Fruit fly (Drosophila melanogaster): ENCODE measurements around the gene ndl.

Gene ndl

dm6 chr3L:6608884-6609552 lies 5.9 kb upstream of the ndl start, which contains the start of gene axed (continued):
- TF ChIP-seq bcd (GFP tag; optimal IDR thresholded peaks at IDR 0.05) = peak; percentile 35
- peak; percentile 11 for TF ChIP-seq CG9437 (GFP tag; optimal IDR thresholded peaks at IDR 0.05)
- TF ChIP-seq sd (tag; optimal IDR thresholded peaks at IDR 0.05) = peak; percentile 84
- no peak for TF ChIP-seq fd102C (GFP tag; optimal IDR thresholded peaks at IDR 0.05)
- TF ChIP-seq Atf-2 (GFP tag; optimal IDR thresholded peaks at IDR 0.05) = no peak
- no peak for TF ChIP-seq gt (GFP tag; IDR thresholded peaks at IDR 0.05)
- peak; percentile 54; the same call in 1 of the 2 replicates for TF ChIP-seq CG14441 (GFP tag; IDR thresholded peaks at IDR 0.05)
- TF ChIP-seq CG10209 (GFP tag; optimal IDR thresholded peaks at IDR 0.05) = peak; percentile 3
- no peak for TF ChIP-seq zfh2 (GFP tag; optimal IDR thresholded peaks at IDR 0.05)
- TF ChIP-seq Neu2 (GFP tag; optimal IDR thresholded peaks at IDR 0.05; ENCODE audit: borderline replicate concordance) = no peak
- TF ChIP-seq lbe (GFP tag; optimal IDR thresholded peaks at IDR 0.05) = no peak
- no peak for TF ChIP-seq CG33213 (GFP tag; optimal IDR thresholded peaks at IDR 0.05)
- TF ChIP-seq CG11504 (tag; optimal IDR thresholded peaks at IDR 0.05) = peak; percentile 47
- TF ChIP-seq Deaf1 (tag; optimal IDR thresholded peaks at IDR 0.05) = peak; percentile 46
- TF ChIP-seq wdn (GFP tag; IDR thresholded peaks at IDR 0.05) = 0 out of 2 replicates have a peak, but pooled peaks have one; percentile 11
- TF ChIP-seq CG30403 (GFP tag; optimal IDR thresholded peaks at IDR 0.05) = peak; percentile 24
- TF ChIP-seq dysf (GFP tag; IDR thresholded peaks at IDR 0.05) = peak; percentile 37; the same call in 1 of the 3 replicates
- TF ChIP-seq CG11560 (tag; IDR thresholded peaks at IDR 0.05) = 0 out of 3 replicates have a peak, but pooled peaks have one; percentile 42
- TF ChIP-seq jumu (GFP tag; optimal IDR thresholded peaks at IDR 0.05) = no peak
- TF ChIP-seq Poxn (GFP tag; IDR thresholded peaks at IDR 0.05) = 0 out of 2 replicates have a peak, but pooled peaks have one; percentile 5
- peak; percentile 11 for TF ChIP-seq Oli (tag; optimal IDR thresholded peaks at IDR 0.05)
- 0 out of 2 replicates have a peak, but pooled peaks have one; percentile 17 for TF ChIP-seq stc (GFP tag; IDR thresholded peaks at IDR 0.05)
- TF ChIP-seq CG13424 (tag; optimal IDR thresholded peaks at IDR 0.05) = peak; percentile 2
- peak in 1 of 2 experiments; percentile 48 for TF ChIP-seq Hr51 (GFP tag; optimal IDR thresholded peaks at IDR 0.05)
- no peak for TF ChIP-seq CG11398 (GFP tag; optimal IDR thresholded peaks at IDR 0.05)
- TF ChIP-seq Doc3 (GFP tag; IDR thresholded peaks at IDR 0.05; ENCODE audit: partially characterized antibody) = no peak
- TF ChIP-seq slbo (GFP tag; IDR thresholded peaks at IDR 0.05) = peak; percentile 61
- 0 out of 2 replicates have a peak, but pooled peaks have one; percentile 14 for TF ChIP-seq vvl (GFP tag; IDR thresholded peaks at IDR 0.05)
- TF ChIP-seq her (GFP tag; optimal IDR thresholded peaks at IDR 0.05) = no peak
- TF ChIP-seq CG32772 (GFP tag; IDR thresholded peaks at IDR 0.05) = peak; percentile 28; the same call in 1 of the 2 replicates
- no peak for TF ChIP-seq sima (GFP tag; optimal IDR thresholded peaks at IDR 0.05)
- TF ChIP-seq HLH3B (GFP tag; IDR thresholded peaks at IDR 0.05) = no peak
- TF ChIP-seq al (GFP tag; IDR thresholded peaks at IDR 0.05) = peak; percentile 17; the same call in 1 of the 2 replicates
- no peak for TF ChIP-seq disco-r (GFP tag; optimal IDR thresholded peaks at IDR 0.05)
- TF ChIP-seq Taf1 (GFP tag; IDR thresholded peaks at IDR 0.05) = no peak
- no peak for TF ChIP-seq corto (GFP tag; optimal IDR thresholded peaks at IDR 0.05)
- no peak for TF ChIP-seq gro (GFP tag; optimal IDR thresholded peaks at IDR 0.05)
- peak; percentile 48 for TF ChIP-seq caup (GFP tag; optimal IDR thresholded peaks at IDR 0.05; ENCODE audit: severe bottlenecking)
- TF ChIP-seq CG5180 (GFP tag; optimal IDR thresholded peaks at IDR 0.05) = peak; percentile 54
- TF ChIP-seq CG17359 (tag; optimal IDR thresholded peaks at IDR 0.05) = peak; percentile 22
- TF ChIP-seq otp (GFP tag; IDR thresholded peaks at IDR 0.05) = no peak
- no peak for TF ChIP-seq CG6791 (GFP tag; IDR thresholded peaks at IDR 0.05; ENCODE audit: partially characterized antibody)
- peak; percentile 47 for TF ChIP-seq Dip3 (GFP tag; optimal IDR thresholded peaks at IDR 0.05)
- no peak for TF ChIP-seq Ssrp (tag; optimal IDR thresholded peaks at IDR 0.05)
- TF ChIP-seq Optix (GFP tag; IDR thresholded peaks at IDR 0.05) = 0 out of 3 replicates have a peak, but pooled peaks have one; percentile 17
- TF ChIP-seq CG9932 (GFP tag; IDR thresholded peaks at IDR 0.05) = 0 out of 2 replicates have a peak, but pooled peaks have one; percentile 11
- TF ChIP-seq Hand (GFP tag; optimal IDR thresholded peaks at IDR 0.05) = no peak
- TF ChIP-seq CG6854 (GFP tag; optimal IDR thresholded peaks at IDR 0.05) = peak; percentile 34

Measured in whole organism, embryonic.